Fruit fly (Drosophila melanogaster) whole organism, embryonic: ENCODE measurements around the gene ninaE.

ENCODE experiments used
- Ada2b ChIP-seq: fragments of 200-800 bp; sonication (Bioruptor generic); IDR thresholded peaks from 2 replicates; pipeline ENCODE4 v1.3.6; 2022; ENCODE audit warnings: missing biosample characterization, missing genetic modification characterization
- CG14860 ChIP-seq: fragments of 200-800 bp; sonication (Bioruptor generic); IDR thresholded peaks from 3 replicates; pipeline ENCODE4 v1.3.6; 2022; ENCODE audit warnings: missing biosample characterization, missing genetic modification characterization; ENCODE audit not compliant: partially characterized antibody
- seq ChIP-seq: fragments of 200-800 bp; sonication (Bioruptor generic); IDR thresholded peaks from 2 replicates; pipeline ENCODE4 v1.3.6; 2022; ENCODE audit warnings: missing biosample characterization, missing genetic modification characterization

DNA sequence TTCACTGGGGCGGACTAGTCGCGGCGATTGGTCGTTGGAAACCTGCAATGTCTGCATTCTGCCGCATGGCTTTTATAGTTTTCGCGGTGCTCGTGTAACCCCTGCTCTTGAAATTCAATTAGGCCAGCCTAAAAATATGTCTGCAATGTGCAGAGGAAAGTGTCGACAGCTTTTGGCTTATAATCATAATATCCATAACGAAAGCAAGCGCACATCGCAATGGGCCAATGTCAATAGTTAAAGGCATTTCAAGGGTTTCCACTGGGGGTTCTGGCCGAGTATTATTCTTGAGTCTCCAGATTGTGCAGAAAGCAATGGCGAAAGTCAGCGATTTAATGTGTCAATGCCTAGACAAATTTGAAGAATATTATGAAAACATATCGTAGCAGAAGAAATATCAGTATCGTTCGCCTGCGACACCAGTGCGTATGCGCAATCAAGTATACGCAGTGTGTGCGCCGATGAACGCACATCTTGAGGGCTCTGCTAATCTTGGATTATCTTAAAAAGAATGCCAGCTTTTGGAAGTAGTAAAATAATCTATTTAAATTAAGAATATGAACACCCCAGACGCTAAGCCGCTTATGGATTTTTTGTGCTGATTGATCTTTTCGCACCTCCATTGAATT, at the start of gene ninaE:
- TF ChIP-seq Ada2b = no peak
- TF ChIP-seq seq (GFP tag; lab: Robert Waterston, UW) = no peak
- TF ChIP-seq CG14860 (GFP tag; lab: Robert Waterston, UW) = no peak
